Fruit fly (Drosophila melanogaster): ENCODE results near the gene TP53INP.

The TP53INP gene

dm6 chr3L:4383543-4384325 is 23.0 kb upstream of the TP53INP start (continued):
- TF ChIP-seq CG2199 (GFP tag; IDR thresholded peaks at IDR 0.05): 0 out of 3 replicates have a peak, but pooled peaks have one; percentile 57
- TF ChIP-seq CG13296 (GFP tag; optimal IDR thresholded peaks at IDR 0.05): no peak
- TF ChIP-seq rib (GFP tag; IDR thresholded peaks at IDR 0.05): no peak
- TF ChIP-seq CG15601 (tag; optimal IDR thresholded peaks at IDR 0.05): no peak
- TF ChIP-seq Nf-YC (tag; optimal IDR thresholded peaks at IDR 0.05): peak; percentile 14
- TF ChIP-seq CG6654 (GFP tag; optimal IDR thresholded peaks at IDR 0.05): no peak
- TF ChIP-seq tio (GFP tag; optimal IDR thresholded peaks at IDR 0.05): no peak
- TF ChIP-seq Kr (GFP tag; optimal IDR thresholded peaks at IDR 0.05): no peak
- TF ChIP-seq Hand (GFP tag; optimal IDR thresholded peaks at IDR 0.05): no peak
- TF ChIP-seq CG17802 (tag; optimal IDR thresholded peaks at IDR 0.05): no peak
- no peak for TF ChIP-seq CG12391 (tag; optimal IDR thresholded peaks at IDR 0.05)
- no peak for TF ChIP-seq H15 (GFP tag; IDR thresholded peaks at IDR 0.05)
- TF ChIP-seq repo (GFP tag; optimal IDR thresholded peaks at IDR 0.05): no peak
- no peak for TF ChIP-seq prd (optimal IDR thresholded peaks at IDR 0.05)
- TF ChIP-seq prd (GFP tag; IDR thresholded peaks at IDR 0.05): 0 out of 3 replicates have a peak, but pooled peaks have one; percentile 7
- no peak for TF ChIP-seq CG4617 (GFP tag; optimal IDR thresholded peaks at IDR 0.05; ENCODE audit: borderline replicate concordance)
- TF ChIP-seq CG30431 (GFP tag; optimal IDR thresholded peaks at IDR 0.05): no peak
- peak; percentile 55 for TF ChIP-seq CG6272 (GFP tag; IDR thresholded peaks at IDR 0.05)
- peak; percentile 34 for TF ChIP-seq D19A (tag; optimal IDR thresholded peaks at IDR 0.05)
- no peak for TF ChIP-seq CG6683 (GFP tag; optimal IDR thresholded peaks at IDR 0.05)
- no peak for TF ChIP-seq CG10274 (GFP tag; optimal IDR thresholded peaks at IDR 0.05)
- TF ChIP-seq CrebB (tag; optimal IDR thresholded peaks at IDR 0.05): no peak
- no peak for TF ChIP-seq zf30C (GFP tag; optimal IDR thresholded peaks at IDR 0.05)
- TF ChIP-seq CG11504 (tag; optimal IDR thresholded peaks at IDR 0.05): peak; percentile 49
- peak; percentile 49; the same call in 1 of the 3 replicates for TF ChIP-seq z (GFP tag; IDR thresholded peaks at IDR 0.05)
- TF ChIP-seq GATAe (GFP tag; conservative IDR thresholded peaks at IDR 0.05): no peak
- TF ChIP-seq Drgx (GFP tag; IDR thresholded peaks at IDR 0.05): 0 out of 2 replicates have a peak, but pooled peaks have one; percentile 25
- no peak for TF ChIP-seq Dll (GFP tag; IDR thresholded peaks at IDR 0.05; ENCODE audit: partially characterized antibody)
- TF ChIP-seq Lpt (GFP tag; optimal IDR thresholded peaks at IDR 0.05): no peak
- TF ChIP-seq insv (GFP tag; optimal IDR thresholded peaks at IDR 0.05): no peak
- peak; percentile 14 for TF ChIP-seq CG2712 (tag; optimal IDR thresholded peaks at IDR 0.05)
- TF ChIP-seq CG7987 (GFP tag; optimal IDR thresholded peaks at IDR 0.05): no peak
- peak; percentile 18; the same call in 1 of the 2 replicates for TF ChIP-seq CG11696 (GFP tag; IDR thresholded peaks at IDR 0.05)
- no peak for TF ChIP-seq fd3F (GFP tag; optimal IDR thresholded peaks at IDR 0.05)
- no peak for TF ChIP-seq fru (optimal IDR thresholded peaks at IDR 0.05)
- TF ChIP-seq ara (GFP tag; IDR thresholded peaks at IDR 0.05): no peak
- no peak for TF ChIP-seq CG14965 (GFP tag; optimal IDR thresholded peaks at IDR 0.05; ENCODE audit: borderline replicate concordance)
- TF ChIP-seq CG6689 (GFP tag; IDR thresholded peaks at IDR 0.05): no peak
- no peak for TF ChIP-seq CG33213 (GFP tag; optimal IDR thresholded peaks at IDR 0.05)
- no peak for TF ChIP-seq CHES-1-like (GFP tag; optimal IDR thresholded peaks at IDR 0.05)
- peak; percentile 59 for TF ChIP-seq aop (GFP tag; IDR thresholded peaks at IDR 0.05)
- no peak for TF ChIP-seq E2f1 (GFP tag; IDR thresholded peaks at IDR 0.05)
- TF ChIP-seq ab (GFP tag; optimal IDR thresholded peaks at IDR 0.05): no peak
- TF ChIP-seq wek (GFP tag; optimal IDR thresholded peaks at IDR 0.05): no peak
- no peak for TF ChIP-seq HLHmδ (GFP tag; optimal IDR thresholded peaks at IDR 0.05)
- no peak for TF ChIP-seq sc (optimal IDR thresholded peaks at IDR 0.05)
- TF ChIP-seq sc (GFP tag; optimal IDR thresholded peaks at IDR 0.05): no peak
- TF ChIP-seq CG11398 (GFP tag; optimal IDR thresholded peaks at IDR 0.05): no peak
- TF ChIP-seq kah (GFP tag; optimal IDR thresholded peaks at IDR 0.05): no peak
- no peak for TF ChIP-seq gcm2 (GFP tag; optimal IDR thresholded peaks at IDR 0.05)
